Fruit fly (Drosophila melanogaster) whole organism: ENCODE measurements around the gene CG32023.

Experiments used
- CG8478 ChIP-seq: fragments of >200 bp; optimal IDR thresholded peaks from 2 replicates; lab custom pipeline; 2018; ENCODE audit warnings: inconsistent platforms
- pan ChIP-seq: fragments of >200 bp; optimal IDR thresholded peaks from 2 replicates; lab custom pipeline; 2017
- psq ChIP-seq: fragments of >200 bp; optimal IDR thresholded peaks from 2 replicates; lab custom pipeline; 2017

dm6 chr3L:8825560-8825959, 21.6 kb upstream of the CG32023 start:
- TF ChIP-seq psq (lab: Kevin White, UChicago) (no peak), CG8478 (lab: Kevin White, UChicago) (no peak), pan (no peak)
